Worm (Caenorhabditis elegans): ENCODE measurements around the gene srj-4.

- TF ChIP-seq ceh-44 (GFP tag; IDR thresholded peaks at IDR 0.05) (no peak), ceh-32 (tag; optimal IDR thresholded peaks at IDR 0.05; ENCODE audit: poor library complexity) (no peak), aly-2 (tag; optimal IDR thresholded peaks at IDR 0.05) (no peak), lin-15B (tag; optimal IDR thresholded peaks at IDR 0.05) (no peak), lin-39 (tag; optimal IDR thresholded peaks at IDR 0.05) (no peak), sdz-12 (GFP tag; optimal IDR thresholded peaks at IDR 0.05) (no peak), lin-13 (GFP tag; optimal IDR thresholded peaks at IDR 0.05) (no peak)
Measured at ce11 chrV:12113726-12114125, 49.3 kb upstream of the srj-4 start.
